Worm (Caenorhabditis elegans) whole organism, L1 larva: ENCODE results near the gene F08C6.5.

Experiments
- C04F5.9 ChIP-seq: sonication (generic microtip); optimal IDR thresholded peaks from 2 replicates; lab custom pipeline; 2016; ENCODE audit warnings: missing genetic modification characterization, missing compliant biosample characterization
- C16A3.4 ChIP-seq: fragments of 150-350 bp; optimal IDR thresholded peaks from 2 replicates; lab custom pipeline; 2014; ENCODE audit warnings: missing biosample characterization, missing genetic modification characterization
- C34B4.2 ChIP-seq: sonication (generic microtip); optimal IDR thresholded peaks from 2 replicates; lab custom pipeline; 2017; ENCODE audit warnings: mild to moderate bottlenecking, missing genetic modification characterization, missing compliant biosample characterization
- F16B12.6 ChIP-seq: fragments of 150-350 bp; optimal IDR thresholded peaks from 2 replicates; lab custom pipeline; 2014; ENCODE audit warnings: missing biosample characterization, missing genetic modification characterization
- Y116A8C.19 ChIP-seq: sonication (generic microtip); optimal IDR thresholded peaks from 2 replicates; lab custom pipeline; 2016; ENCODE audit warnings: missing compliant biosample characterization, missing genetic modification characterization, borderline replicate concordance
- aha-1 ChIP-seq: fragments of 150-350 bp; optimal IDR thresholded peaks from 2 replicates; lab custom pipeline; 2014; ENCODE audit warnings: missing biosample characterization, missing genetic modification characterization
- aly-2 ChIP-seq: fragments of 150-350 bp; optimal IDR thresholded peaks from 2 replicates; lab custom pipeline; 2014; ENCODE audit warnings: missing biosample characterization, missing genetic modification characterization
- blmp-1 ChIP-seq: fragments of 150-350 bp; optimal IDR thresholded peaks from 2 replicates; lab custom pipeline; 2014; ENCODE audit warnings: missing biosample characterization, missing genetic modification characterization
- ceh-8 ChIP-seq: fragments of 200-800 bp; sonication (Bioruptor generic); optimal IDR thresholded peaks from 2 replicates; lab custom pipeline; 2018; ENCODE audit warnings: mild to moderate bottlenecking, missing genetic modification characterization, moderate library complexity, missing compliant biosample characterization
- ceh-88 ChIP-seq: fragments of 200-800 bp; sonication (Bioruptor generic); IDR thresholded peaks from 2 replicates; pipeline ENCODE4 v1.3.6; 2022; ENCODE audit warnings: missing genetic modification characterization, missing compliant biosample characterization
- ces-1 ChIP-seq: fragments of 150-350 bp; optimal IDR thresholded peaks from 2 replicates; lab custom pipeline; 2014; ENCODE audit warnings: missing biosample characterization, missing genetic modification reagents, missing genetic modification characterization
- dpl-1 ChIP-seq, 3 experiments: fragments of 150-350 bp in 2 of 3; sonication (generic microtip) in 1 of 3; optimal IDR thresholded peaks; 2 replicates each; lab custom pipeline; 2014 to 2017; ENCODE audit warnings: missing biosample characterization in 3 of 3, missing genetic modification characterization in 3 of 3, missing genetic modification reagents in 3 of 3
- efl-3 ChIP-seq: fragments of 200-800 bp; sonication (Bioruptor generic); optimal IDR thresholded peaks from 2 replicates; lab custom pipeline; 2018; ENCODE audit warnings: mild to moderate bottlenecking, missing genetic modification characterization, missing compliant biosample characterization
- elt-2 ChIP-seq: sonication (generic microtip); optimal IDR thresholded peaks from 2 replicates; lab custom pipeline; 2016; ENCODE audit warnings: missing genetic modification characterization, mild to moderate bottlenecking, inconsistent platforms, missing compliant biosample characterization, missing genetic modification reagents
- elt-3 ChIP-seq, 6 experiments: fragments of 150-350 bp in 1 of 6; sonication (generic microtip); optimal IDR thresholded peaks; 2 replicates each; lab custom pipeline; 2017 to 2018; ENCODE audit warnings: missing biosample characterization in 6 of 6, missing genetic modification characterization in 6 of 6, inconsistent platforms in 1 of 6
- ets-5 ChIP-seq: fragments of 200-800 bp; sonication (Bioruptor generic); IDR thresholded peaks from 2 replicates; pipeline ENCODE4 v1.3.6; 2022; ENCODE audit warnings: missing genetic modification characterization, missing compliant biosample characterization
- fkh-4 ChIP-seq: sonication (generic microtip); optimal IDR thresholded peaks from 2 replicates; lab custom pipeline; 2016; ENCODE audit warnings: missing compliant biosample characterization, missing genetic modification characterization, borderline replicate concordance
- fkh-8 ChIP-seq: sonication (generic microtip); optimal IDR thresholded peaks from 2 replicates; lab custom pipeline; 2016; ENCODE audit warnings: mild to moderate bottlenecking, missing genetic modification characterization, missing compliant biosample characterization
- grh-1 ChIP-seq: fragments of 200-800 bp; sonication (Bioruptor generic); IDR thresholded peaks from 2 replicates; pipeline ENCODE4 v1.3.6; 2022; ENCODE audit warnings: missing genetic modification reagents, missing genetic modification characterization, missing compliant biosample characterization
- hpl-2 ChIP-seq: fragments of 150-350 bp; optimal IDR thresholded peaks from 2 replicates; lab custom pipeline; 2014; ENCODE audit warnings: missing biosample characterization, missing genetic modification reagents, missing genetic modification characterization
- isw-1 ChIP-seq: fragments of 200-800 bp; sonication (Bioruptor generic); IDR thresholded peaks from 2 replicates; pipeline ENCODE4 v1.3.6; 2022; ENCODE audit warnings: missing genetic modification characterization, missing compliant biosample characterization
- jun-1 ChIP-seq: fragments of 150-350 bp; optimal IDR thresholded peaks from 2 replicates; lab custom pipeline; 2014; ENCODE audit warnings: missing biosample characterization, missing genetic modification reagents, missing genetic modification characterization
- lin-14 ChIP-seq: fragments of 200-800 bp; sonication (Bioruptor generic); optimal IDR thresholded peaks from 2 replicates; lab custom pipeline; 2018; ENCODE audit warnings: mild to moderate bottlenecking, missing genetic modification characterization, moderate library complexity, missing compliant biosample characterization
- lin-15B ChIP-seq: fragments of 150-350 bp; sonication (generic microtip); optimal IDR thresholded peaks from 3 replicates; lab custom pipeline; 2014; ENCODE audit warnings: missing biosample characterization, missing genetic modification characterization
- lin-35 ChIP-seq, 2 experiments: fragments of 150-350 bp; optimal IDR thresholded peaks; 2 replicates each; lab custom pipeline; 2014; ENCODE audit warnings: missing biosample characterization in 2 of 2, missing genetic modification characterization in 2 of 2, missing genetic modification reagents in 2 of 2
- lsy-2 ChIP-seq, 2 experiments: fragments of 150-350 bp; optimal IDR thresholded peaks; 2 replicates each; lab custom pipeline; 2014; ENCODE audit warnings: missing biosample characterization in 2 of 2, missing genetic modification characterization in 2 of 2
- nhr-11 ChIP-seq: fragments of 150-350 bp; optimal IDR thresholded peaks from 2 replicates; lab custom pipeline; 2014; ENCODE audit warnings: missing biosample characterization, missing genetic modification characterization
- nhr-20 ChIP-seq: sonication (generic microtip); optimal IDR thresholded peaks from 2 replicates; lab custom pipeline; 2016; ENCODE audit warnings: mild to moderate bottlenecking, missing genetic modification characterization, missing compliant biosample characterization
- nhr-237 ChIP-seq: fragments of 150-350 bp; optimal IDR thresholded peaks from 2 replicates; lab custom pipeline; 2014; ENCODE audit warnings: missing biosample characterization, missing genetic modification characterization
- nhr-47 ChIP-seq: sonication (generic microtip); optimal IDR thresholded peaks from 2 replicates; lab custom pipeline; 2016; ENCODE audit warnings: mild to moderate bottlenecking, missing genetic modification characterization, moderate library complexity, missing compliant biosample characterization
- nhr-71 ChIP-seq: sonication (generic microtip); optimal IDR thresholded peaks from 2 replicates; lab custom pipeline; 2016; ENCODE audit warnings: mild to moderate bottlenecking, missing genetic modification characterization, moderate library complexity, missing compliant biosample characterization
- nhr-76 ChIP-seq: sonication (generic microtip); optimal IDR thresholded peaks from 2 replicates; lab custom pipeline; 2017; ENCODE audit warnings: missing biosample characterization, missing genetic modification characterization
- nhr-85 ChIP-seq: sonication (generic microtip); peaks from one replicate; lab custom pipeline; 2016; ENCODE audit warnings: missing genetic modification characterization, inconsistent platforms, missing compliant biosample characterization
- nhr-90 ChIP-seq: sonication (generic microtip); optimal IDR thresholded peaks from 2 replicates; lab custom pipeline; 2016; ENCODE audit warnings: mild to moderate bottlenecking, missing genetic modification characterization, missing compliant biosample characterization; ENCODE audit not compliant: poor library complexity
- pag-3 ChIP-seq: sonication (generic microtip); optimal IDR thresholded peaks from 2 replicates; lab custom pipeline; 2017; ENCODE audit warnings: missing genetic modification characterization, mild to moderate bottlenecking, missing compliant biosample characterization, antibody characterized with exemption, borderline replicate concordance; ENCODE audit not compliant: insufficient read depth
- snpc-4 ChIP-seq: fragments of 150-350 bp; optimal IDR thresholded peaks from 2 replicates; lab custom pipeline; 2014; ENCODE audit warnings: missing biosample characterization, missing genetic modification characterization
- snu-23 ChIP-seq: sonication (generic microtip); optimal IDR thresholded peaks from 2 replicates; lab custom pipeline; 2016; ENCODE audit warnings: missing genetic modification characterization, missing compliant biosample characterization
- sptf-1 ChIP-seq: fragments of 150-350 bp; optimal IDR thresholded peaks from 2 replicates; lab custom pipeline; 2014; ENCODE audit warnings: missing biosample characterization, missing genetic modification characterization
- sup-37 ChIP-seq: fragments of 200-800 bp; sonication (Bioruptor generic); optimal IDR thresholded peaks from 2 replicates; lab custom pipeline; 2018; ENCODE audit warnings: mild to moderate bottlenecking, missing genetic modification characterization, missing compliant biosample characterization
- tbx-2 ChIP-seq: sonication (generic microtip); optimal IDR thresholded peaks from 2 replicates; lab custom pipeline; 2016; ENCODE audit warnings: missing genetic modification characterization, missing compliant biosample characterization
- unc-130 ChIP-seq: fragments of 150-350 bp; optimal IDR thresholded peaks from 2 replicates; lab custom pipeline; 2017; ENCODE audit warnings: missing biosample characterization, missing genetic modification characterization, inconsistent platforms
- unc-86 ChIP-seq: sonication (generic microtip); optimal IDR thresholded peaks from 2 replicates; lab custom pipeline; 2016; ENCODE audit warnings: missing genetic modification characterization, missing compliant biosample characterization
- unc-98 ChIP-seq: fragments of 200-800 bp; sonication (Bioruptor generic); IDR thresholded peaks from 2 replicates; pipeline ENCODE4 v1.3.6; 2022; ENCODE audit warnings: missing genetic modification characterization, missing compliant biosample characterization
- vab-15 ChIP-seq: sonication (generic microtip); optimal IDR thresholded peaks from 2 replicates; lab custom pipeline; 2017; ENCODE audit warnings: missing genotype, mild to moderate bottlenecking, missing genetic modification characterization, missing compliant biosample characterization
- zip-4 ChIP-seq: fragments of 200-800 bp; sonication (Bioruptor generic); optimal IDR thresholded peaks from 2 replicates; lab custom pipeline; 2018; ENCODE audit warnings: mild to moderate bottlenecking, missing genetic modification characterization, moderate library complexity, missing compliant biosample characterization
- ztf-11 ChIP-seq, 2 experiments: sonication (generic microtip); optimal IDR thresholded peaks; 2 replicates each; lab custom pipeline; 2016 to 2017; ENCODE audit warnings: missing genetic modification characterization in 2 of 2, missing biosample characterization in 1 of 2, missing compliant biosample characterization in 1 of 2
- ztf-4 ChIP-seq: fragments of 150-350 bp; optimal IDR thresholded peaks from 2 replicates; lab custom pipeline; 2014; ENCODE audit warnings: missing biosample characterization, missing genetic modification characterization

F08C6.5 gene

DNA sequence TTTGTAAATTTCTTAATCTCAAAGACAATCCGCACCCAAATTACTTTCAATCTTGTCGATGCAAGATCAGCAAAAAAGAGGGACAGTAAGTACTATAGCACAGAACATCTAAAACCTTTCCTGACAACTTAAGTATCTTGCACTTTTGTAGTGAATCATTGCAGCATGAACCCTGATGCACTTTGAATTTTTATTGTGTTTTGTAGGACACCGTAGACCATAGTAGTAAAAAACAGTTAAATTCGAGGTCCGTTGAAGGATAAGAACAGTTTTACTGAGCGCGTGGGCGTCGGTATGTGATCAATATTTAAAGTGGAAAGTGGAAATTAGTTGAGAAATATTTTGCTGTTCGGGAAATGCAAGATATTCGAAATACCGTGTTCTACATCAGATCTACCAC lies 23.0 kb downstream of the F08C6.5 start:
- no peak for TF ChIP-seq unc-98 (GFP tag; lab: Robert Waterston, UW)
- no peak for TF ChIP-seq Y116A8C.19 (tag; lab: Kevin White, UChicago)
- no peak for TF ChIP-seq zip-4 (GFP tag; lab: Kevin White, UChicago)
- TF ChIP-seq ztf-4 (tag; lab: Kevin White, UChicago) = no peak
- no peak for TF ChIP-seq nhr-237
- TF ChIP-seq hpl-2 (GFP tag; lab: Kevin White, UChicago) = no peak
- no peak for TF ChIP-seq sup-37
- TF ChIP-seq isw-1 = no peak

DNA sequence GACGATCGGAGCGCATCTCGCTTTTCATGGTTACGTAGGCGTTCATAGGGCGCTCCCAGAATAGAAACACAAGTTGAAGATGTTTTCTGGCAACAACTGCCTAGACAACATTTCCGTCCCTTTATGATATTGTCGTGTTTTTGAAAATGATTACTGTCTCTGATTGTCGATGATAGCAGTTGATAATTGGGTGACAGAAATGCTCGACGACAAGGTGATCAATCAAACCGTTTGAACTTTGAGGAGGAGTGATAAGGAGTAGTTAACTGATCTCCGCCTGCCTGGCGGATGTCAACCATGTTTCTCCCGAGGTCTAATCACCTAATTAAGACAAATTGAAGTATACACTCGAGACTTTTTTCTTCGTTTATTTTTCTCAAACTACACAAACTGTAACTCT lies 24.7 kb downstream of the F08C6.5 start:
- TF ChIP-seq tbx-2 (tag; lab: Kevin White, UChicago) (peak; percentile 27), nhr-11 (tag; lab: Kevin White, UChicago) (no peak), grh-1 (GFP tag; lab: Robert Waterston, UW) (no peak), blmp-1 (tag; lab: Kevin White, UChicago) (peak; percentile 59), elt-3 (tag; optimal IDR thresholded peaks at IDR 0.05; lab: Kevin White, UChicago) (peak in 5 of 6 experiments; percentile 78 to 95 (median 79)), nhr-71 (tag; lab: Kevin White, UChicago) (peak; percentile 44), efl-3 (GFP tag; lab: Kevin White, UChicago) (no peak), fkh-4 (tag; lab: Kevin White, UChicago) (no peak), C34B4.2 (tag; lab: Kevin White, UChicago) (no peak), aly-2 (tag; lab: Kevin White, UChicago) (no peak), ces-1 (GFP tag; lab: Kevin White, UChicago) (no peak), unc-130 (tag; lab: Kevin White, UChicago) (peak; percentile 78), nhr-90 (tag; lab: Kevin White, UChicago) (peak; percentile 29), ztf-11 (tag; optimal IDR thresholded peaks at IDR 0.05; lab: Kevin White, UChicago) (no peak), vab-15 (tag; lab: Kevin White, UChicago) (no peak), sptf-1 (no peak), ceh-8 (GFP tag; lab: Kevin White, UChicago) (no peak), snpc-4 (tag; lab: Kevin White, UChicago) (no peak), lin-14 (peak; percentile 58), ceh-88 (GFP tag; lab: Robert Waterston, UW) (no peak), fkh-8 (no peak), pag-3 (no peak), lin-15B (no peak), unc-98 (GFP tag; lab: Robert Waterston, UW) (no peak), nhr-47 (tag; lab: Kevin White, UChicago) (no peak), unc-86 (tag; lab: Kevin White, UChicago) (no peak), elt-2 (tag; lab: Kevin White, UChicago) (no peak), hpl-2 (GFP tag; lab: Kevin White, UChicago) (no peak), jun-1 (tag; lab: Kevin White, UChicago) (no peak), lsy-2 (tag; optimal IDR thresholded peaks at IDR 0.05; lab: Kevin White, UChicago) (peak in 1 of 2 experiments; percentile 5), aha-1 (no peak), nhr-76 (no peak), dpl-1 (GFP tag; optimal IDR thresholded peaks at IDR 0.05; lab: Kevin White, UChicago) (no peak), lin-35 (GFP tag; optimal IDR thresholded peaks at IDR 0.05; lab: Kevin White, UChicago) (peak in 1 of 2 experiments; percentile 8), ets-5 (no peak), F16B12.6 (tag; lab: Kevin White, UChicago) (no peak), isw-1 (no peak), C16A3.4 (tag; lab: Kevin White, UChicago) (no peak), nhr-20 (peak; percentile 53), C04F5.9 (tag; lab: Kevin White, UChicago) (no peak), nhr-85 (tag; lab: Kevin White, UChicago) (peak; percentile 80), snu-23 (GFP tag; lab: Kevin White, UChicago) (peak; percentile 3)
